Fruit fly (Drosophila melanogaster): ENCODE data around the gene Ccp84Ae.

The Ccp84Ae gene

DNA sequence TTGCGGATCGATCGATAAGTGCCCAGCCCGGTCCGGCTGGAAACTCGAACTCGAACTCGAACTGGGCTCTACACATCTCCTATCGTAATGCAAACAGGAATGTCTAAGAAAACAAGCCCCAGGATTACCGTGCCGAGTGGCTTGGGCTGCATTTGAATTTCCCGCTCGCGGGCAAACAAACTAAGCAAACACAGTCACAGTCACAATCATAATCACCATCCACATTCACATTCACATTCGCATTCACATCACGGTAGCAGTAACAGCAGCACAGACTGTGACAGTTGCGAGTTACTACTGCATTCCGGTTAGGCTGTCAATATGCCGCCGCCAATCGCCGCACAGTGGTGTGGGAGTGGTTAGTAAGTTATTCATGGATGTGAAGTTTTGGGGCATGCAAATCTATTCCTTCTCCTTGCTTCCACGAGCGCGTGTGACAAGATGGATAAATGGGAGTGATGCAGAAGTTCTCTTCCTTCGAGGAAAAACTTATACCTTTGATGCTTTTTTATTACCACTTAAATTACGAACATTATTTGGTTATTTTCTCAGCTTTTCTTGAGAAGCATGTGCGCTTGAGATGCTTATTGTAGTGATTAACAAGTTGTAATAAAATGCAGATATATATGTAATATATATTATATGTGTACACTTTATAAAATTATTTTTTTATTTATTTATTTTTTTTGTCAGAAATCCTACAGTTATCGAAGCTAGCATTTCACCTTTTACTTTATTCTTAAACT is 27.0 kb downstream of the Ccp84Ae start (continued):
- TF ChIP-seq C15 (GFP tag; IDR thresholded peaks at IDR 0.05) (no peak), seq (GFP tag; IDR thresholded peaks at IDR 0.05) (no peak), CG18599 (GFP tag; optimal IDR thresholded peaks at IDR 0.05) (no peak), repo (GFP tag; optimal IDR thresholded peaks at IDR 0.05) (no peak), CG7839 (tag; optimal IDR thresholded peaks at IDR 0.05) (peak; percentile 15), crc (GFP tag; optimal IDR thresholded peaks at IDR 0.05) (no peak), MTF-1 (GFP tag; optimal IDR thresholded peaks at IDR 0.05; ENCODE audit: borderline replicate concordance) (peak; percentile 6), sens (GFP tag) (peak; percentile 74), gem (tag; optimal IDR thresholded peaks at IDR 0.05) (peak; percentile 29), nerfin-2 (GFP tag; IDR thresholded peaks at IDR 0.05; ENCODE audit: partially characterized antibody) (no peak), Aef1 (GFP tag; IDR thresholded peaks at IDR 0.05) (no peak), toy (GFP tag; IDR thresholded peaks at IDR 0.05) (no peak), ara (GFP tag; IDR thresholded peaks at IDR 0.05) (no peak; the same call in 1 of the 2 replicates), CG17361 (GFP tag; IDR thresholded peaks at IDR 0.05) (peak; percentile 75), CG11085 (GFP tag; IDR thresholded peaks at IDR 0.05) (no peak), dimm (GFP tag; IDR thresholded peaks at IDR 0.05) (no peak), ro (GFP tag; IDR thresholded peaks at IDR 0.05) (no peak), CG7786 (GFP tag; optimal IDR thresholded peaks at IDR 0.05) (no peak), tin (GFP tag; optimal IDR thresholded peaks at IDR 0.05) (no peak), CG11456 (GFP tag; IDR thresholded peaks at IDR 0.05) (no peak), CG3726 (GFP tag; IDR thresholded peaks at IDR 0.05) (no peak), az2 (GFP tag; optimal IDR thresholded peaks at IDR 0.05) (peak; percentile 17), CG14050 (GFP tag; IDR thresholded peaks at IDR 0.05) (no peak), usp (GFP tag; optimal IDR thresholded peaks at IDR 0.05) (no peak), CG7271 (tag; optimal IDR thresholded peaks at IDR 0.05) (no peak), gro (GFP tag; optimal IDR thresholded peaks at IDR 0.05) (no peak), btn (GFP tag; optimal IDR thresholded peaks at IDR 0.05) (peak; percentile 8), Rfx (GFP tag; IDR thresholded peaks at IDR 0.05) (no peak), CG7963 (GFP tag; IDR thresholded peaks at IDR 0.05; ENCODE audit: partially characterized antibody) (0 out of 3 replicates have a peak, but pooled peaks have one; percentile 15), Fer3 (tag; optimal IDR thresholded peaks at IDR 0.05) (no peak), CG10462 (GFP tag; optimal IDR thresholded peaks at IDR 0.05) (no peak), Side (GFP tag; optimal IDR thresholded peaks at IDR 0.05) (no peak), CG32772 (GFP tag; IDR thresholded peaks at IDR 0.05) (no peak), Spps (tag; optimal IDR thresholded peaks at IDR 0.05) (no peak), CG13624 (GFP tag; optimal IDR thresholded peaks at IDR 0.05) (no peak), Sin3A (optimal IDR thresholded peaks at IDR 0.05) (no peak), ems (GFP tag; optimal IDR thresholded peaks at IDR 0.05) (no peak), CG4820 (GFP tag; optimal IDR thresholded peaks at IDR 0.05) (no peak), Awh (GFP tag; IDR thresholded peaks at IDR 0.05) (no peak), Trl (optimal IDR thresholded peaks at IDR 0.05) (no peak), Trl (GFP tag; optimal IDR thresholded peaks at IDR 0.05) (no peak), CG30403 (GFP tag; optimal IDR thresholded peaks at IDR 0.05) (no peak), CG8089 (GFP tag; optimal IDR thresholded peaks at IDR 0.05) (no peak), org-1 (GFP tag; optimal IDR thresholded peaks at IDR 0.05) (peak; percentile 13), CG6765 (GFP tag; optimal IDR thresholded peaks at IDR 0.05) (no peak), so (GFP tag; IDR thresholded peaks at IDR 0.05) (no peak), CG32767 (GFP tag; IDR thresholded peaks at IDR 0.05) (no peak), Hmr (GFP tag; optimal IDR thresholded peaks at IDR 0.05) (no peak), CG1792 (GFP tag; optimal IDR thresholded peaks at IDR 0.05) (no peak), pum (GFP tag; optimal IDR thresholded peaks at IDR 0.05) (no peak), CG11398 (GFP tag; optimal IDR thresholded peaks at IDR 0.05) (no peak), Asciz (GFP tag; optimal IDR thresholded peaks at IDR 0.05) (no peak), ftz-f1 (GFP tag; optimal IDR thresholded peaks at IDR 0.05) (no peak)
